Fruit fly (Drosophila melanogaster) whole organism, embryonic: ENCODE results near the gene CG1161.
A peak's percentile ranks its signal among the peaks of the same experiment; 100 is the strongest.

Experiments used
- CG10147 ChIP-seq: fragments of 200-800 bp; sonication (Bioruptor generic); optimal IDR thresholded peaks from 2 replicates; lab custom pipeline; 2019; ENCODE audit warnings: missing biosample characterization, mild to moderate bottlenecking, missing genetic modification characterization, moderate library complexity
- CG11504 ChIP-seq: fragments of 200-800 bp; sonication (Bioruptor generic); optimal IDR thresholded peaks from 3 replicates; lab custom pipeline; 2019; ENCODE audit warnings: missing biosample characterization, mild to moderate bottlenecking, missing genetic modification characterization, moderate library complexity
- CG12155 ChIP-seq: fragments of 200-800 bp; sonication (Bioruptor generic); optimal IDR thresholded peaks from 3 replicates; lab custom pipeline; 2016; ENCODE audit warnings: missing biosample characterization, missing genetic modification characterization
- CG12219 ChIP-seq: fragments of 200-800 bp; sonication (Bioruptor generic); optimal IDR thresholded peaks from 3 replicates; lab custom pipeline; 2018; ENCODE audit warnings: missing biosample characterization, mild to moderate bottlenecking, missing genetic modification characterization
- CG13894 ChIP-seq: fragments of 200-800 bp; sonication (Bioruptor generic); optimal IDR thresholded peaks from 3 replicates; lab custom pipeline; 2018; ENCODE audit warnings: missing biosample characterization, mild to moderate bottlenecking, missing genetic modification characterization, moderate library complexity
- CG15011 ChIP-seq: fragments of 200-800 bp; sonication (Bioruptor generic); optimal IDR thresholded peaks from 3 replicates; lab custom pipeline; 2018; ENCODE audit warnings: missing biosample characterization, mild to moderate bottlenecking, missing genetic modification characterization
- CG15269 ChIP-seq: fragments of 200-800 bp; sonication (Bioruptor generic); optimal IDR thresholded peaks from 2 replicates; lab custom pipeline; 2018; ENCODE audit warnings: missing biosample characterization, mild to moderate bottlenecking, missing genetic modification characterization, moderate library complexity
- CG15514 ChIP-seq: fragments of 200-800 bp; sonication (Bioruptor generic); optimal IDR thresholded peaks from 3 replicates; lab custom pipeline; 2017; ENCODE audit warnings: missing biosample characterization, missing genetic modification characterization, mild to moderate bottlenecking, moderate library complexity, missing genetic modification reagents
- CG15601 ChIP-seq: fragments of 200-800 bp; sonication (Bioruptor generic); optimal IDR thresholded peaks from 3 replicates; lab custom pipeline; 2019; ENCODE audit warnings: missing biosample characterization, mild to moderate bottlenecking, missing genetic modification characterization, moderate library complexity
- CG1603 ChIP-seq: fragments of 200-800 bp; sonication (Bioruptor generic); optimal IDR thresholded peaks from 2 replicates; lab custom pipeline; 2019; ENCODE audit warnings: missing biosample characterization, mild to moderate bottlenecking, missing genetic modification characterization, moderate library complexity
- CG17568 ChIP-seq: fragments of 200-800 bp; sonication (Bioruptor generic); optimal IDR thresholded peaks from 2 replicates; lab custom pipeline; 2018; ENCODE audit warnings: missing biosample characterization, mild to moderate bottlenecking, missing genetic modification characterization, moderate library complexity
- CG4707 ChIP-seq: fragments of 200-800 bp; sonication (Bioruptor generic); optimal IDR thresholded peaks from 2 replicates; lab custom pipeline; 2018; ENCODE audit warnings: missing biosample characterization, mild to moderate bottlenecking, missing genetic modification characterization, moderate library complexity
- CG6175 ChIP-seq: fragments of 200-800 bp; sonication (Bioruptor generic); IDR thresholded peaks from 3 replicates; pipeline ENCODE4 v1.3.6; 2022; ENCODE audit warnings: missing biosample characterization, missing genetic modification characterization
- CG8290 ChIP-seq, 3 experiments: fragments of 200-800 bp; sonication (Bioruptor generic); optimal IDR thresholded peaks; 2 replicates each; lab custom pipeline; 2016 to 2019; ENCODE audit warnings: missing biosample characterization in 3 of 3, missing genetic modification characterization in 3 of 3, mild to moderate bottlenecking in 2 of 3, moderate library complexity in 1 of 3
- CG9727 ChIP-seq: fragments of 200-800 bp; sonication (Bioruptor generic); optimal IDR thresholded peaks from 3 replicates; lab custom pipeline; 2017; ENCODE audit warnings: missing biosample characterization, mild to moderate bottlenecking, missing genetic modification characterization
- D19A ChIP-seq: fragments of 200-800 bp; optimal IDR thresholded peaks from 3 replicates; lab custom pipeline; 2019; ENCODE audit warnings: missing biosample characterization, mild to moderate bottlenecking, missing genetic modification characterization, moderate library complexity
- Deaf1 ChIP-seq: fragments of 200-800 bp; optimal IDR thresholded peaks from 3 replicates; lab custom pipeline; 2019; ENCODE audit warnings: missing biosample characterization, mild to moderate bottlenecking, missing genetic modification characterization, moderate library complexity
- Dfd ChIP-seq, 2 experiments: fragments of >200 bp; optimal IDR thresholded peaks; 2 replicates each; lab custom pipeline; 2017; ENCODE audit warnings: missing biosample characterization in 2 of 2, missing genetic modification characterization in 2 of 2
- Drgx ChIP-seq: fragments of 200-800 bp; sonication (Bioruptor generic); IDR thresholded peaks from 2 replicates; pipeline ENCODE4 v1.3.6; 2022; ENCODE audit warnings: missing biosample characterization, missing genetic modification characterization
- Eip74EF ChIP-seq, 2 experiments: fragments of 200-800 bp in 1 of 2; fragments of >200 bp in 1 of 2; sonication (Bioruptor generic) in 1 of 2; optimal IDR thresholded peaks; 2 replicates each; lab custom pipeline; 2017 to 2019; ENCODE audit warnings: missing biosample characterization in 2 of 2, missing genetic modification characterization in 2 of 2, mild to moderate bottlenecking in 1 of 2, moderate library complexity in 1 of 2
- GATAe ChIP-seq: fragments of 200-800 bp; sonication (Bioruptor generic); conservative IDR thresholded peaks from 2 replicates; pipeline ENCODE4 v1.3.6; 2022; ENCODE audit warnings: missing biosample characterization, missing genetic modification characterization
- HLH4C ChIP-seq: fragments of 200-800 bp; sonication (Bioruptor generic); IDR thresholded peaks from 3 replicates; pipeline ENCODE4 v1.3.6; 2022; ENCODE audit warnings: missing biosample characterization, missing genetic modification characterization; ENCODE audit not compliant: partially characterized antibody
- Hmr ChIP-seq: fragments of 200-800 bp; sonication (Bioruptor generic); optimal IDR thresholded peaks from 3 replicates; lab custom pipeline; 2017; ENCODE audit warnings: mild to moderate bottlenecking, missing biosample characterization, missing genetic modification reagents, missing genetic modification characterization
- Hr51 ChIP-seq, 2 experiments: fragments of 200-800 bp; sonication (Bioruptor generic); optimal IDR thresholded peaks; 2 replicates in 1 of 2; 3 replicates in 1 of 2; lab custom pipeline; 2016 to 2018; ENCODE audit warnings: missing biosample characterization in 2 of 2, missing genetic modification characterization in 2 of 2, mild to moderate bottlenecking in 1 of 2, moderate library complexity in 1 of 2
- Jarid2 ChIP-seq: fragments of 200-800 bp; sonication (Bioruptor generic); optimal IDR thresholded peaks from 3 replicates; lab custom pipeline; 2017; ENCODE audit warnings: mild to moderate bottlenecking, missing biosample characterization, missing genetic modification reagents, missing genetic modification characterization
- MTF-1 ChIP-seq: fragments of 200-800 bp; sonication (Bioruptor generic); optimal IDR thresholded peaks from 2 replicates; lab custom pipeline; 2018; ENCODE audit warnings: missing biosample characterization, mild to moderate bottlenecking, missing genetic modification characterization, borderline replicate concordance
- Med ChIP-seq: fragments of 200-800 bp; sonication (Bioruptor generic); peaks from one replicate; lab custom pipeline; 2016; ENCODE audit warnings: missing biosample characterization, missing genetic modification characterization, mild to moderate bottlenecking, inconsistent platforms, moderate library complexity
- Myb ChIP-seq: fragments of 200-800 bp; sonication (Bioruptor generic); optimal IDR thresholded peaks from 2 replicates; lab custom pipeline; 2016; ENCODE audit warnings: missing biosample characterization, missing genetic modification characterization
- aop ChIP-seq: fragments of 200-800 bp; sonication (Bioruptor generic); IDR thresholded peaks from 2 replicates; pipeline ENCODE4 v1.3.6; 2022; ENCODE audit warnings: missing biosample characterization, missing genetic modification characterization
- grn ChIP-seq: fragments of 200-800 bp; sonication (Bioruptor generic); optimal IDR thresholded peaks from 3 replicates; lab custom pipeline; 2017; ENCODE audit warnings: missing biosample characterization, missing genetic modification characterization
- gro ChIP-seq: fragments of 200-800 bp; sonication (Bioruptor generic); optimal IDR thresholded peaks from 2 replicates; lab custom pipeline; 2016; ENCODE audit warnings: missing biosample characterization, missing genetic modification characterization
- gt ChIP-seq: fragments of 200-800 bp; sonication (Bioruptor generic); IDR thresholded peaks from 2 replicates; pipeline ENCODE4 v1.3.6; 2022; ENCODE audit warnings: missing biosample characterization, missing genetic modification characterization
- knrl ChIP-seq: fragments of 200-800 bp; sonication (Bioruptor generic); IDR thresholded peaks from 3 replicates; pipeline ENCODE4 v1.3.6; 2022; ENCODE audit warnings: missing biosample characterization, missing genetic modification characterization; ENCODE audit not compliant: partially characterized antibody
- lab ChIP-seq: fragments of 200-800 bp; sonication (Bioruptor generic); optimal IDR thresholded peaks from 3 replicates; lab custom pipeline; 2017; ENCODE audit warnings: missing biosample characterization, missing genetic modification characterization, mild to moderate bottlenecking, moderate library complexity, missing genetic modification reagents
- mirr ChIP-seq: fragments of 200-800 bp; sonication (Bioruptor generic); optimal IDR thresholded peaks from 3 replicates; lab custom pipeline; 2018; ENCODE audit warnings: missing biosample characterization, mild to moderate bottlenecking, missing genetic modification characterization
- nom ChIP-seq: fragments of 200-800 bp; sonication (Bioruptor generic); optimal IDR thresholded peaks from 2 replicates; lab custom pipeline; 2017; ENCODE audit warnings: missing biosample characterization, missing genetic modification characterization, mild to moderate bottlenecking, moderate library complexity, missing genetic modification reagents
- pfk ChIP-seq: fragments of 200-800 bp; sonication (Bioruptor generic); optimal IDR thresholded peaks from 2 replicates; lab custom pipeline; 2018; ENCODE audit warnings: missing biosample characterization, mild to moderate bottlenecking, missing genetic modification characterization, moderate library complexity
- sens ChIP-seq: fragments of 200-800 bp; sonication (Bioruptor generic); peaks from one replicate; lab custom pipeline; 2016; ENCODE audit warnings: missing biosample characterization, missing genetic modification characterization
- shn ChIP-seq: fragments of 200-800 bp; sonication (Bioruptor generic); optimal IDR thresholded peaks from 3 replicates; lab custom pipeline; 2016; ENCODE audit warnings: missing biosample characterization, missing genetic modification characterization
- sug ChIP-seq: fragments of 200-800 bp; optimal IDR thresholded peaks from 2 replicates; lab custom pipeline; 2019; ENCODE audit warnings: missing biosample characterization, mild to moderate bottlenecking, missing genetic modification characterization, moderate library complexity
- trem ChIP-seq: fragments of 200-800 bp; optimal IDR thresholded peaks from 3 replicates; lab custom pipeline; 2019; ENCODE audit warnings: missing biosample characterization, mild to moderate bottlenecking, missing genetic modification characterization, moderate library complexity
- twi ChIP-seq: fragments of 200-800 bp; optimal IDR thresholded peaks from 2 replicates; lab custom pipeline; 2019; ENCODE audit warnings: missing biosample characterization, mild to moderate bottlenecking, missing genetic modification characterization, moderate library complexity
- unpg ChIP-seq: fragments of 200-800 bp; sonication (Bioruptor generic); optimal IDR thresholded peaks from 3 replicates; lab custom pipeline; 2018; ENCODE audit warnings: missing biosample characterization, mild to moderate bottlenecking, missing genetic modification characterization, moderate library complexity
- vnd ChIP-seq: fragments of 200-800 bp; sonication (Bioruptor generic); IDR thresholded peaks from 3 replicates; pipeline ENCODE4 v1.3.6; 2022; ENCODE audit warnings: missing biosample characterization, missing genetic modification characterization; ENCODE audit not compliant: partially characterized antibody
- vvl ChIP-seq: fragments of 200-800 bp; sonication (Bioruptor generic); IDR thresholded peaks from 2 replicates; pipeline ENCODE4 v1.3.6; 2022; ENCODE audit warnings: missing biosample characterization, missing genetic modification characterization
- zf30C ChIP-seq: fragments of 200-800 bp; sonication (Bioruptor generic); optimal IDR thresholded peaks from 3 replicates; lab custom pipeline; 2018; ENCODE audit warnings: missing biosample characterization, mild to moderate bottlenecking, missing genetic modification characterization

Gene CG1161

dm6 chr3R:5323741-5324538 lies 31.0 kb upstream of the CG1161 start (continued):
- peak; percentile 19 for TF ChIP-seq unpg (GFP tag; lab: Kevin White, UChicago)
- TF ChIP-seq CG9727 (GFP tag; lab: Kevin White, UChicago) = no peak
- TF ChIP-seq vnd (GFP tag; lab: Robert Waterston, UW) = no peak
- peak; percentile 95 for TF ChIP-seq D19A (tag; lab: Kevin White, UChicago)
- no peak for TF ChIP-seq GATAe (GFP tag; lab: Robert Waterston, UW)
- TF ChIP-seq twi (tag; lab: Kevin White, UChicago) = peak; percentile 38
- 0 out of 3 replicates have a peak, but pooled peaks have one; percentile 28 for TF ChIP-seq knrl (GFP tag; lab: Robert Waterston, UW)
- peak; percentile 0 for TF ChIP-seq sug (tag; lab: Kevin White, UChicago)
- TF ChIP-seq mirr = peak; percentile 61
- TF ChIP-seq CG13894 = peak; percentile 26
- peak; percentile 3 for TF ChIP-seq MTF-1 (GFP tag; lab: Kevin White, UChicago)
- no peak for TF ChIP-seq CG8290 (GFP tag; optimal IDR thresholded peaks at IDR 0.05; lab: Kevin White, UChicago)
- TF ChIP-seq CG8290 (tag; optimal IDR thresholded peaks at IDR 0.05; lab: Kevin White, UChicago) = peak in 1 of 2 experiments; percentile 55
- TF ChIP-seq lab (GFP tag; lab: Kevin White, UChicago) = peak; percentile 37
- TF ChIP-seq gro (GFP tag; lab: Kevin White, UChicago) = peak; percentile 47
- 0 out of 3 replicates have a peak, but pooled peaks have one; percentile 15 for TF ChIP-seq HLH4C (GFP tag; lab: Robert Waterston, UW)
- peak; percentile 6 for TF ChIP-seq trem (tag; lab: Kevin White, UChicago)
- TF ChIP-seq nom (GFP tag; lab: Kevin White, UChicago) = peak; percentile 74
- peak; percentile 78 for TF ChIP-seq sens (GFP tag; lab: Kevin White, UChicago)
- peak; percentile 2 for TF ChIP-seq CG15601 (tag; lab: Kevin White, UChicago)
- peak; percentile 34 for TF ChIP-seq grn (GFP tag; lab: Kevin White, UChicago)
- peak; percentile 31 for TF ChIP-seq Deaf1 (tag; lab: Kevin White, UChicago)
- TF ChIP-seq CG10147 (GFP tag; lab: Kevin White, UChicago) = no peak
- TF ChIP-seq Hmr (GFP tag; lab: Kevin White, UChicago) = peak; percentile 14
- TF ChIP-seq CG15269 = peak; percentile 5
- no peak for TF ChIP-seq CG4707 (GFP tag; lab: Kevin White, UChicago)
- no peak for TF ChIP-seq Dfd (GFP tag; optimal IDR thresholded peaks at IDR 0.05; lab: Kevin White, UChicago)
- TF ChIP-seq vvl (GFP tag; lab: Robert Waterston, UW) = 0 out of 2 replicates have a peak, but pooled peaks have one; percentile 23
- no peak for TF ChIP-seq shn
- TF ChIP-seq zf30C (GFP tag; lab: Kevin White, UChicago) = no peak
- TF ChIP-seq CG15514 (GFP tag; lab: Kevin White, UChicago) = peak; percentile 26
- TF ChIP-seq Myb (GFP tag; lab: Kevin White, UChicago) = no peak
- TF ChIP-seq Jarid2 = peak; percentile 90
- TF ChIP-seq gt (GFP tag; lab: Robert Waterston, UW) = no peak
- TF ChIP-seq CG12219 (GFP tag; lab: Kevin White, UChicago) = no peak
- TF ChIP-seq Eip74EF (GFP tag; optimal IDR thresholded peaks at IDR 0.05; lab: Kevin White, UChicago) = peak in 1 of 2 experiments; percentile 54
- no peak for TF ChIP-seq Hr51 (GFP tag; optimal IDR thresholded peaks at IDR 0.05; lab: Kevin White, UChicago)
- peak; percentile 25 for TF ChIP-seq pfk
- TF ChIP-seq Med = peak; percentile 80
- TF ChIP-seq Drgx (GFP tag; lab: Robert Waterston, UW) = peak; percentile 45; the same call in 1 of the 2 replicates
- peak; percentile 24 for TF ChIP-seq CG17568
- peak; percentile 100 for TF ChIP-seq CG11504 (tag; lab: Kevin White, UChicago)
- no peak for TF ChIP-seq aop (GFP tag; lab: Robert Waterston, UW)
- TF ChIP-seq CG15011 (GFP tag; lab: Kevin White, UChicago) = no peak
- TF ChIP-seq CG1603 = peak; percentile 19
- peak; percentile 45; the same call in 1 of the 3 replicates for TF ChIP-seq CG6175 (GFP tag; lab: Robert Waterston, UW)
- TF ChIP-seq CG12155 = no peak
